Fruit fly (Drosophila melanogaster) whole organism, prepupa: Measurements from ENCODE around the gene Cdk8.

Experiments
- Blimp-1 ChIP-seq: fragments of 200-800 bp; sonication (Bioruptor generic); optimal IDR thresholded peaks from 3 replicates; lab custom pipeline; 2017; ENCODE audit warnings: missing biosample characterization, missing genetic modification characterization, mild to moderate bottlenecking, moderate library complexity, missing genetic modification reagents
- CG10631 ChIP-seq: fragments of 200-800 bp; sonication (Bioruptor generic); optimal IDR thresholded peaks from 2 replicates; lab custom pipeline; 2016; ENCODE audit warnings: missing biosample characterization, missing genetic modification characterization
- CG11762 ChIP-seq: fragments of 200-800 bp; sonication (Bioruptor generic); optimal IDR thresholded peaks from 3 replicates; lab custom pipeline; 2016; ENCODE audit warnings: missing biosample characterization, missing genetic modification characterization; ENCODE audit not compliant: insufficient read depth
- CG15336 ChIP-seq: fragments of 200-800 bp; sonication (Bioruptor generic); IDR thresholded peaks from 2 replicates; pipeline ENCODE4 v1.3.6; 2022; ENCODE audit warnings: missing biosample characterization, missing genetic modification characterization
- CG1621 ChIP-seq: fragments of 200-800 bp; sonication (Bioruptor generic); optimal IDR thresholded peaks from 3 replicates; lab custom pipeline; 2018; ENCODE audit warnings: missing biosample characterization, mild to moderate bottlenecking, missing genetic modification characterization
- CG34406 ChIP-seq: fragments of 200-800 bp; sonication (Bioruptor generic); optimal IDR thresholded peaks from 3 replicates; lab custom pipeline; 2016; ENCODE audit warnings: missing biosample characterization, missing genetic modification characterization
- CG3919 ChIP-seq: fragments of 200-800 bp; sonication (Bioruptor generic); optimal IDR thresholded peaks from 3 replicates; lab custom pipeline; 2016; ENCODE audit warnings: missing biosample characterization, missing genetic modification characterization
- CG6163 ChIP-seq: fragments of 200-800 bp; sonication (Bioruptor generic); IDR thresholded peaks from 3 replicates; pipeline ENCODE4 v1.3.6; 2022; ENCODE audit warnings: missing biosample characterization, missing genetic modification characterization
- CG6276 ChIP-seq: fragments of 200-800 bp; sonication (Bioruptor generic); optimal IDR thresholded peaks from 2 replicates; lab custom pipeline; 2017; ENCODE audit warnings: missing biosample characterization, mild to moderate bottlenecking, missing genetic modification characterization
- CG6792 ChIP-seq: fragments of 200-800 bp; sonication (Bioruptor generic); optimal IDR thresholded peaks from 3 replicates; lab custom pipeline; 2016; ENCODE audit warnings: missing biosample characterization, missing genetic modification characterization
- CG6808 ChIP-seq: fragments of 200-800 bp; sonication (Bioruptor generic); optimal IDR thresholded peaks from 3 replicates; lab custom pipeline; 2017; ENCODE audit warnings: missing biosample characterization, missing genetic modification characterization, mild to moderate bottlenecking, moderate library complexity, missing genetic modification reagents
- CG8119 ChIP-seq: fragments of 200-800 bp; sonication (Bioruptor generic); IDR thresholded peaks from 3 replicates; pipeline ENCODE4 v1.3.6; 2022; ENCODE audit warnings: missing biosample characterization, missing genetic modification characterization
- Eip75B ChIP-seq: fragments of 200-800 bp; sonication (Bioruptor generic); optimal IDR thresholded peaks from 3 replicates; lab custom pipeline; 2016; ENCODE audit warnings: missing biosample characterization, missing genetic modification characterization
- Eip93F ChIP-seq: fragments of 200-800 bp; sonication (Bioruptor generic); optimal IDR thresholded peaks from 2 replicates; lab custom pipeline; 2016; ENCODE audit warnings: missing biosample characterization, mild to moderate bottlenecking, missing genetic modification characterization
- Ets21C ChIP-seq: fragments of 200-800 bp; sonication (Bioruptor generic); optimal IDR thresholded peaks from 3 replicates; lab custom pipeline; 2016; ENCODE audit warnings: missing biosample characterization, missing genetic modification characterization
- Gug ChIP-seq: fragments of 200-800 bp; sonication (Bioruptor generic); IDR thresholded peaks from 2 replicates; pipeline ENCODE4 v1.3.6; 2022; ENCODE audit warnings: missing biosample characterization, missing genetic modification characterization
- Hr39 ChIP-seq: fragments of 200-800 bp; sonication (Bioruptor generic); optimal IDR thresholded peaks from 2 replicates; lab custom pipeline; 2016; ENCODE audit warnings: missing biosample characterization, missing genetic modification characterization
- Hr4 ChIP-seq: fragments of 200-800 bp; sonication (Bioruptor generic); optimal IDR thresholded peaks from 3 replicates; lab custom pipeline; 2016; ENCODE audit warnings: missing biosample characterization, missing genetic modification characterization
- Lpt ChIP-seq: fragments of 200-800 bp; sonication (Bioruptor generic); optimal IDR thresholded peaks from 3 replicates; lab custom pipeline; 2016; ENCODE audit warnings: missing biosample characterization, missing genetic modification characterization
- Met ChIP-seq: fragments of 200-800 bp; sonication (Bioruptor generic); optimal IDR thresholded peaks from 3 replicates; lab custom pipeline; 2016; ENCODE audit warnings: missing biosample characterization, missing genetic modification characterization
- Smox ChIP-seq: fragments of 200-800 bp; sonication (Bioruptor generic); optimal IDR thresholded peaks from 3 replicates; lab custom pipeline; 2016; ENCODE audit warnings: missing biosample characterization, missing genetic modification characterization
- Sox102F ChIP-seq: fragments of 200-800 bp; sonication (Bioruptor generic); optimal IDR thresholded peaks from 2 replicates; lab custom pipeline; 2016; ENCODE audit warnings: missing biosample characterization, mild to moderate bottlenecking, missing genetic modification characterization
- Sox14 ChIP-seq: fragments of 200-800 bp; sonication (Bioruptor generic); optimal IDR thresholded peaks from 3 replicates; lab custom pipeline; 2016; ENCODE audit warnings: missing biosample characterization, missing genetic modification characterization
- Sox15 ChIP-seq: fragments of 200-800 bp; sonication (Bioruptor generic); optimal IDR thresholded peaks from 3 replicates; lab custom pipeline; 2016; ENCODE audit warnings: missing biosample characterization, missing genetic modification characterization
- cyc ChIP-seq: fragments of 200-800 bp; sonication (Bioruptor generic); optimal IDR thresholded peaks from 3 replicates; lab custom pipeline; 2016; ENCODE audit warnings: missing biosample characterization, missing genetic modification characterization
- dsx ChIP-seq: fragments of 200-800 bp; optimal IDR thresholded peaks from 3 replicates; lab custom pipeline; 2019; ENCODE audit warnings: missing biosample characterization, mild to moderate bottlenecking, missing genetic modification characterization, moderate library complexity; ENCODE audit not compliant: poor library complexity, severe bottlenecking
- eg ChIP-seq: fragments of 200-800 bp; sonication (Bioruptor generic); IDR thresholded peaks from 3 replicates; pipeline ENCODE4 v1.3.6; 2022; ENCODE audit warnings: missing biosample characterization, missing genetic modification characterization
- esn ChIP-seq: fragments of 200-800 bp; sonication (Bioruptor generic); optimal IDR thresholded peaks from 2 replicates; lab custom pipeline; 2016; ENCODE audit warnings: missing biosample characterization, mild to moderate bottlenecking, missing genetic modification characterization, moderate library complexity
- fd59A ChIP-seq: fragments of 200-800 bp; sonication (Bioruptor generic); optimal IDR thresholded peaks from 2 replicates; lab custom pipeline; 2017; ENCODE audit warnings: missing biosample characterization, mild to moderate bottlenecking, missing genetic modification characterization, missing genetic modification reagents
- fd85E ChIP-seq: fragments of 200-800 bp; sonication (Bioruptor generic); optimal IDR thresholded peaks from 3 replicates; lab custom pipeline; 2016; ENCODE audit warnings: missing biosample characterization, missing genetic modification characterization
- lz ChIP-seq: fragments of 200-800 bp; sonication (Bioruptor generic); optimal IDR thresholded peaks from 3 replicates; lab custom pipeline; 2016; ENCODE audit warnings: missing biosample characterization, missing genetic modification characterization
- pdm3 ChIP-seq: fragments of 200-800 bp; sonication (Bioruptor generic); optimal IDR thresholded peaks from 3 replicates; lab custom pipeline; 2016; ENCODE audit warnings: missing biosample characterization, missing genetic modification characterization
- salr ChIP-seq, 2 experiments: fragments of 200-800 bp; sonication (Bioruptor generic); optimal IDR thresholded peaks; 3 replicates each; lab custom pipeline; 2016 to 2018; ENCODE audit warnings: missing biosample characterization in 2 of 2, missing genetic modification characterization in 2 of 2, mild to moderate bottlenecking in 1 of 2
- spab ChIP-seq: fragments of 200-800 bp; sonication (Bioruptor generic); optimal IDR thresholded peaks from 2 replicates; lab custom pipeline; 2017; ENCODE audit warnings: missing biosample characterization, mild to moderate bottlenecking, missing genetic modification characterization, missing genetic modification reagents
- svp ChIP-seq: fragments of 200-800 bp; sonication (Bioruptor generic); peaks from one replicate; lab custom pipeline; 2016; ENCODE audit warnings: missing biosample characterization, missing genetic modification characterization
- topi ChIP-seq: fragments of 200-800 bp; sonication (Bioruptor generic); optimal IDR thresholded peaks from 3 replicates; lab custom pipeline; 2016; ENCODE audit warnings: missing biosample characterization, missing genetic modification characterization

Cdk8 gene

DNA sequence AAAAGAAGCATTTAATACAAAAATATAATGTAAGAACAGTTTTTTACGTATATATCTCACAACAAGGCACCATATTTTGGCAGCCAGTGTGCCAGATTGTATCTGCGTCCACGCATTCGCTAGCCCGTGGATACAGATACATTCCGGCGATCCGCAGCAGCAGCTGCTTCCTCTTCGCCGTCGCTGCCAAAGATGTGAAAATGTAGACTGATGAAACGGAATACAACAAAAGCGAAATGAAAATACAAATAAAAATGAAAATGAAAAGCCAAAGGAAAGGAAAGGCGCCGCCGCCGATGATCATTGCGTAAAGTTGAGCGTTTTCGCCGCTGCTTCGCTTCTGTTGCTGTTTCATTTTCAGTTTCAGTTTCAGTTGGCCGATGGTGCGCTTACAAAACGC, 22.8 kb downstream of the Cdk8 start (continued):
- TF ChIP-seq salr (GFP tag; optimal IDR thresholded peaks at IDR 0.05; lab: Kevin White, UChicago), result no peak

DNA sequence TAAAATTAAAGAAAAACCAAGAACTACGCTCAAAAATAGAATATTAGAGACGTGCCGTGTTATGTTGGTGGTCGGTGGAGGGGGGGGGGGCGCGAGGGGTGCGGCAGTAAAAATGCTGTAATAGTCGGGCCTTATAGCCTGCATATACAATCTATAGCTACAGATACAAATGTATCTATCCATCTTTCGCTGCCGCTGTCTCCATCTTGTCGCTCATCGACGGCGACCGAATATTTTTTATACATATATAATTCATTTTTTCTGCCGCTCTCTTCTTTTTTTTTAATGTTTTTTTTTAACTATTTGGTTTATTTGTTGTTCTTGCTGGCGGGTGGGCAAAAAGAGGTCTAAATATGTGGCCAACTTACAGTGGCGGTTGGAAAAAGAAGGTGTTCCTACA, 23.8 kb downstream of the Cdk8 start:
- TF ChIP-seq CG6163 (GFP tag; lab: Robert Waterston, UW), result 0 out of 3 replicates have a peak, but pooled peaks have one; percentile 26
- TF ChIP-seq Sox15 (GFP tag; lab: Kevin White, UChicago), result no peak
- no peak for TF ChIP-seq lz (GFP tag; lab: Kevin White, UChicago)
- TF ChIP-seq topi (GFP tag; lab: Kevin White, UChicago), result no peak
- TF ChIP-seq CG6276 (GFP tag; lab: Kevin White, UChicago), result peak; percentile 2
- no peak for TF ChIP-seq Blimp-1 (GFP tag; lab: Kevin White, UChicago)
- TF ChIP-seq Lpt (GFP tag; lab: Kevin White, UChicago), result peak; percentile 17
- TF ChIP-seq eg (GFP tag; lab: Robert Waterston, UW), result peak; percentile 84
- TF ChIP-seq Smox (GFP tag; lab: Kevin White, UChicago), result no peak
- no peak for TF ChIP-seq fd59A (GFP tag; lab: Kevin White, UChicago)
- peak; percentile 47 for TF ChIP-seq CG8119 (GFP tag; lab: Robert Waterston, UW)
- TF ChIP-seq CG15336 (GFP tag; lab: Robert Waterston, UW), result peak; percentile 52; the same call in 1 of the 2 replicates
- TF ChIP-seq svp (GFP tag; lab: Kevin White, UChicago), result no peak
- TF ChIP-seq Met (GFP tag; lab: Kevin White, UChicago), result no peak
- no peak for TF ChIP-seq CG3919 (GFP tag; lab: Kevin White, UChicago)
- TF ChIP-seq Ets21C (GFP tag; lab: Kevin White, UChicago), result no peak
- TF ChIP-seq Hr4 (GFP tag; lab: Kevin White, UChicago), result no peak
- TF ChIP-seq pdm3, result no peak

DNA sequence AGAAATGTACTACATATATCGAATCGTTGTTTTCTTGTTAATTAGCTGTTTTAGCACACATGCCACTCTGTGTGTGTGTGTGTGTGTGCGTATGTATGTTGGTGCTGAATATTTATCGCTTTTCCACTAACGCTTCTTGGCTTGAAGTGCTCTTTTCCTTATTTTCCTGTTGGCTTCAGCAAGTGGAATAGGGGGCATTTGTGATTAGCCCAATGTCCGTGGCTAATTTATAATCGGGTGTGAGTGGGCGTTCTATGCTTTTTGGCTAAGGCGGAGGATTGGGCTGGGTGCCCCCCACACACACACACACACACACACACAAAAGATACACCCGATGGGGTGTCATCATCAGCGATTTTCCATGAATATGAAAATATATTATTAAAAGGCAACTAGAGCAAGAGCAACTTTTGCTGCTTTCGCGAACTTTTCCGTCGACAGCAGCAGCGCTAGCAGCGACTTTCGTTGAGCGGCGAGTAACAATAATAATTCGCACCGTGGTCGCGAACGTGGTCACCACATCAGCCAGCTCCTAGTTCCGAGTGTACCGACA, 25.0 kb downstream of the Cdk8 start, which contains the start of gene CG43897:
Gene CG43897 (plus strand): TSS at position 503 of the 553 bp plus-strand sequence.
- TF ChIP-seq salr (GFP tag; optimal IDR thresholded peaks at IDR 0.05; lab: Kevin White, UChicago) (no peak), CG1621 (no peak), CG6792 (GFP tag; lab: Kevin White, UChicago) (no peak), dsx (no peak), Sox14 (GFP tag; lab: Kevin White, UChicago) (no peak), pdm3 (no peak), CG3919 (GFP tag; lab: Kevin White, UChicago) (no peak), esn (no peak), CG10631 (GFP tag; lab: Kevin White, UChicago) (no peak), spab (GFP tag; lab: Kevin White, UChicago) (no peak), CG11762 (GFP tag; lab: Kevin White, UChicago) (no peak), CG6808 (GFP tag; lab: Kevin White, UChicago) (no peak), cyc (GFP tag; lab: Kevin White, UChicago) (no peak), CG6276 (GFP tag; lab: Kevin White, UChicago) (no peak), Gug (GFP tag; lab: Robert Waterston, UW) (no peak), CG6163 (GFP tag; lab: Robert Waterston, UW) (no peak)

DNA sequence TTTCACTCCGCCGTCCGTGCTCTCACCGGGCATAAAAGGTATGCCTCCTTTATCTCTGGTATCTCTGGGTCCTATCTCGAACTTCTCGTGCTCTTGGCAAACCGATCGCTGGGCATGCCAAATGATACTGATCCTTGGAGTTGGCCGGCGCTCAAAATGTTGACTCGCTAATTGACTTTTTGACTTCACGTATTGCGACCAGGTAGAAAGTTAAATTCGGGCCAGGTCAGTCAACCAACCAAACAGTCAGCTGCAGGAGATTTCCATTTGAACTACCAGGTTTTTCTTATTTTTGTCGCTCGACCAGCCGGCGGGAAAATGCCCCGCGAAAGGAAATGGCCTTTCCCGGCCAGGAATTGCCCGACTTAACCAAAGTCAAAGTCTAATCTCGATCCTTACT, 34.3 kb downstream of the Cdk8 start, which contains the start of gene Ilp4:
Gene Ilp4 (minus strand): TSS at position 139 of the 400 bp plus-strand sequence.
- TF ChIP-seq CG34406 (GFP tag; lab: Kevin White, UChicago) (no peak), Hr39 (GFP tag; lab: Kevin White, UChicago) (no peak), Sox102F (GFP tag; lab: Kevin White, UChicago) (no peak), Eip93F (no peak), esn (no peak), Sox15 (GFP tag; lab: Kevin White, UChicago) (no peak), Sox14 (GFP tag; lab: Kevin White, UChicago) (no peak), Lpt (GFP tag; lab: Kevin White, UChicago) (no peak), cyc (GFP tag; lab: Kevin White, UChicago) (no peak), Eip75B (GFP tag; lab: Kevin White, UChicago) (no peak), fd85E (GFP tag; lab: Kevin White, UChicago) (no peak)
